Worm (Caenorhabditis elegans) whole organism, early embryonic: ENCODE measurements around the gene str-206.

Source experiments
- B0310.2 ChIP-seq: sonication (generic microtip); optimal IDR thresholded peaks from 2 replicates; lab custom pipeline; 2016; ENCODE audit warnings: mild to moderate bottlenecking, missing genetic modification characterization, missing compliant biosample characterization
- F13C5.2 ChIP-seq: sonication (generic microtip); optimal IDR thresholded peaks from 2 replicates; lab custom pipeline; 2017; ENCODE audit warnings: mild to moderate bottlenecking, missing genetic modification characterization, inconsistent platforms, missing compliant biosample characterization
- aly-1 ChIP-seq: sonication (generic microtip); optimal IDR thresholded peaks from 2 replicates; lab custom pipeline; 2016; ENCODE audit warnings: missing genetic modification characterization, missing compliant biosample characterization
- ama-1 ChIP-seq: fragments of 150-350 bp; optimal IDR thresholded peaks from 2 replicates; lab custom pipeline; 2014
- ceh-13 ChIP-seq: fragments of 200-800 bp; sonication (Bioruptor generic); optimal IDR thresholded peaks from 2 replicates; lab custom pipeline; 2018; ENCODE audit warnings: mild to moderate bottlenecking, missing genetic modification characterization, missing compliant biosample characterization
- ceh-36 ChIP-seq: sonication (generic microtip); optimal IDR thresholded peaks from 2 replicates; lab custom pipeline; 2016; ENCODE audit warnings: missing genetic modification characterization, inconsistent platforms, missing compliant biosample characterization
- ets-7 ChIP-seq: sonication (generic microtip); optimal IDR thresholded peaks from 2 replicates; lab custom pipeline; 2016; ENCODE audit warnings: missing genotype, missing genetic modification characterization, missing compliant biosample characterization
- flt-1 ChIP-seq: fragments of 200-800 bp; sonication (Bioruptor generic); IDR thresholded peaks from 2 replicates; pipeline ENCODE4 v1.3.6; 2022; ENCODE audit warnings: missing genetic modification characterization, missing compliant biosample characterization
- hmbx-1 ChIP-seq: sonication (generic microtip); optimal IDR thresholded peaks from 2 replicates; lab custom pipeline; 2016; ENCODE audit warnings: mild to moderate bottlenecking, missing genetic modification characterization, missing compliant biosample characterization
- hmg-4 ChIP-seq: fragments of 200-800 bp; sonication (Bioruptor generic); optimal IDR thresholded peaks from 2 replicates; lab custom pipeline; 2018; ENCODE audit warnings: mild to moderate bottlenecking, missing genetic modification characterization, missing compliant biosample characterization
- hnd-1 ChIP-seq: sonication (generic microtip); optimal IDR thresholded peaks from 2 replicates; lab custom pipeline; 2016; ENCODE audit warnings: missing genetic modification characterization, missing compliant biosample characterization
- pes-1 ChIP-seq: fragments of 200-800 bp; sonication (Bioruptor generic); IDR thresholded peaks from 2 replicates; pipeline ENCODE4 v1.3.6; 2022; ENCODE audit warnings: missing genetic modification reagents, missing genetic modification characterization, missing compliant biosample characterization
- scrt-1 ChIP-seq: fragments of 200-800 bp; sonication (Bioruptor generic); IDR thresholded peaks from 2 replicates; pipeline ENCODE4 v1.3.6; 2022; ENCODE audit warnings: missing genetic modification characterization, missing compliant biosample characterization
- sea-1 ChIP-seq: fragments of 200-800 bp; sonication (Bioruptor generic); conservative IDR thresholded peaks from 2 replicates; pipeline ENCODE4 v1.3.6; 2022; ENCODE audit warnings: missing genetic modification characterization, missing compliant biosample characterization
- tbx-11 ChIP-seq: fragments of 200-800 bp; sonication (Bioruptor generic); IDR thresholded peaks from 2 replicates; pipeline ENCODE4 v1.3.6; 2022; ENCODE audit warnings: missing genetic modification characterization, missing compliant biosample characterization
- tbx-37 ChIP-seq: fragments of 200-800 bp; sonication (Bioruptor generic); conservative IDR thresholded peaks from 2 replicates; pipeline ENCODE4 v1.3.6; 2022; ENCODE audit warnings: missing genetic modification reagents, missing genetic modification characterization, missing compliant biosample characterization
- tra-4 ChIP-seq: sonication (generic microtip); optimal IDR thresholded peaks from 2 replicates; lab custom pipeline; 2017; ENCODE audit warnings: missing genetic modification characterization, missing compliant biosample characterization

Gene str-206

ce11 chrV:6224019-6224335, 6.0 kb downstream of the str-206 start:
- TF ChIP-seq ama-1 (peak; percentile 1), sea-1 (no peak)

ce11 chrV:6224494-6224959, 6.6 kb downstream of the str-206 start:
- TF ChIP-seq hmg-4 (GFP tag; lab: Kevin White, UChicago) (peak; percentile 38), ceh-36 (tag; lab: Kevin White, UChicago) (no peak), pes-1 (GFP tag; lab: Robert Waterston, UW) (0 out of 2 replicates have a peak, but pooled peaks have one; percentile 49), B0310.2 (tag; lab: Kevin White, UChicago) (no peak), sea-1 (peak; percentile 46; the same call in 1 of the 2 replicates), aly-1 (peak; percentile 27), F13C5.2 (peak; percentile 40), tbx-37 (GFP tag; lab: Robert Waterston, UW) (no peak), scrt-1 (GFP tag; lab: Robert Waterston, UW) (no peak), tbx-11 (GFP tag; lab: Robert Waterston, UW) (no peak)

- TF ChIP-seq hmbx-1 (tag; lab: Kevin White, UChicago) (no peak), tra-4 (tag; lab: Kevin White, UChicago) (no peak), hmg-4 (GFP tag; lab: Kevin White, UChicago) (no peak), ets-7 (tag; lab: Kevin White, UChicago) (no peak), B0310.2 (tag; lab: Kevin White, UChicago) (no peak), aly-1 (no peak), sea-1 (no peak), hnd-1 (no peak), ceh-13 (GFP tag; lab: Kevin White, UChicago) (no peak)
Observed at ce11 chrV:6224984-6225617, 7.2 kb downstream of the str-206 start.

- TF ChIP-seq ceh-13 (GFP tag; lab: Kevin White, UChicago) (no peak), F13C5.2 (no peak), aly-1 (no peak), pes-1 (GFP tag; lab: Robert Waterston, UW) (no peak), tbx-37 (GFP tag; lab: Robert Waterston, UW) (no peak), tbx-11 (GFP tag; lab: Robert Waterston, UW) (no peak), ama-1 (no peak), hnd-1 (no peak), flt-1 (GFP tag; lab: Robert Waterston, UW) (no peak), sea-1 (no peak), ets-7 (tag; lab: Kevin White, UChicago) (no peak), tra-4 (tag; lab: Kevin White, UChicago) (no peak), B0310.2 (tag; lab: Kevin White, UChicago) (no peak), hmbx-1 (tag; lab: Kevin White, UChicago) (no peak), hmg-4 (GFP tag; lab: Kevin White, UChicago) (no peak), scrt-1 (GFP tag; lab: Robert Waterston, UW) (no peak), ceh-36 (tag; lab: Kevin White, UChicago) (no peak)
Observed at ce11 chrV:6225745-6226528, 8.0 kb downstream of the str-206 start.

- TF ChIP-seq B0310.2 (tag; lab: Kevin White, UChicago), result no peak
- no peak for TF ChIP-seq tbx-11 (GFP tag; lab: Robert Waterston, UW)
- no peak for TF ChIP-seq aly-1
- TF ChIP-seq hmg-4 (GFP tag; lab: Kevin White, UChicago), result no peak
- no peak for TF ChIP-seq F13C5.2
- 0 out of 2 replicates have a peak, but pooled peaks have one; percentile 31 for TF ChIP-seq pes-1 (GFP tag; lab: Robert Waterston, UW)
- TF ChIP-seq tra-4 (tag; lab: Kevin White, UChicago), result peak; percentile 13
- no peak for TF ChIP-seq scrt-1 (GFP tag; lab: Robert Waterston, UW)
Observed at ce11 chrV:6226530-6227125, 8.7 kb downstream of the str-206 start, which contains the start of gene W06H8.6. Gene W06H8.6, minus strand, starts transcription at chrV:6227010.

ce11 chrV:6227326-6228246, 9.7 kb downstream of the str-206 start:
- TF ChIP-seq flt-1 (GFP tag; lab: Robert Waterston, UW) (0 out of 2 replicates have a peak, but pooled peaks have one; percentile 32), tbx-37 (GFP tag; lab: Robert Waterston, UW) (0 out of 2 replicates have a peak, but pooled peaks have one; percentile 6), ama-1 (peak; percentile 70), sea-1 (0 out of 2 replicates have a peak, but pooled peaks have one; percentile 29), tbx-11 (GFP tag; lab: Robert Waterston, UW) (no peak), ceh-36 (tag; lab: Kevin White, UChicago) (no peak), pes-1 (GFP tag; lab: Robert Waterston, UW) (peak; percentile 62; the same call in 1 of the 2 replicates), tra-4 (tag; lab: Kevin White, UChicago) (no peak), hnd-1 (no peak), hmg-4 (GFP tag; lab: Kevin White, UChicago) (peak; percentile 68), aly-1 (peak; percentile 50), ceh-13 (GFP tag; lab: Kevin White, UChicago) (no peak), F13C5.2 (peak; percentile 73), scrt-1 (GFP tag; lab: Robert Waterston, UW) (0 out of 2 replicates have a peak, but pooled peaks have one; percentile 44)
